Fruit fly (Drosophila melanogaster): ENCODE results near the gene Kdm2.

Gene Kdm2

DNA sequence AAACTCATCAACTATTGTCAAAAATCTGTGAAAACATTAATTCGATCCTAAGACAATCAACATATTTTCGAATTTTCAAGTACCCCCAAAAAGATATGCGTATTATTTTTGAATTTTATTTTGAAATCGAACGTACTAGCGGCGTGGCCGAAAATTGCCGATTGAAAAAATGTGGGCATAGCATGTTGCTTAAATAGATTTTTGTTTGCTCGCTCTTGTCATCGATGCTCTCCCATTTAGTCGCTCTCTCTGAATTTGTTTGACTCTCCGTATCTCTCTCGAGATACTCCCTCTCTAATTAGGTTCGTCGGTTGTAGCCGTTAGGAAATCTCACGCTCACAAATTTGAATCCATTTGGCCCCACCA is 4.7 kb downstream of the Kdm2 start:
- no peak for TF ChIP-seq Dfd (GFP tag; optimal IDR thresholded peaks at IDR 0.05)
- TF ChIP-seq Vsx2 (GFP tag; optimal IDR thresholded peaks at IDR 0.05; ENCODE audit: partially characterized antibody): peak; percentile 73
- TF ChIP-seq dl (GFP tag; optimal IDR thresholded peaks at IDR 0.05; ENCODE audit: insufficient read depth in 1 of 2, partially characterized antibody in 2 of 2): peak; percentile 28 to 89
- peak; percentile 91 for TF ChIP-seq Dif (GFP tag; optimal IDR thresholded peaks at IDR 0.05; ENCODE audit: partially characterized antibody)

- TF ChIP-seq psq (GFP tag; optimal IDR thresholded peaks at IDR 0.05) (peak; percentile 92), dsf (GFP tag; optimal IDR thresholded peaks at IDR 0.05; ENCODE audit: borderline replicate concordance) (peak; percentile 81), dl (GFP tag; optimal IDR thresholded peaks at IDR 0.05; ENCODE audit: insufficient read depth in 1 of 2, partially characterized antibody in 2 of 2) (peak; percentile 83 to 90), tai (GFP tag; optimal IDR thresholded peaks at IDR 0.05) (no peak), fru (GFP tag; optimal IDR thresholded peaks at IDR 0.05) (peak; percentile 91), CrebA (GFP tag; optimal IDR thresholded peaks at IDR 0.05; ENCODE audit: borderline replicate concordance) (no peak), CG9705 (GFP tag; optimal IDR thresholded peaks at IDR 0.05) (peak; percentile 72), Dfd (GFP tag; optimal IDR thresholded peaks at IDR 0.05) (no peak), rgr (GFP tag; optimal IDR thresholded peaks at IDR 0.05) (peak; percentile 95), HLH106 (tag; optimal IDR thresholded peaks at IDR 0.05) (peak; percentile 96), foxo (GFP tag; optimal IDR thresholded peaks at IDR 0.05) (peak in 1 of 2 experiments; percentile 94), br (GFP tag; optimal IDR thresholded peaks at IDR 0.05) (peak; percentile 84), CG32264 (GFP tag; optimal IDR thresholded peaks at IDR 0.05) (peak; percentile 21), Hnf4 (GFP tag; optimal IDR thresholded peaks at IDR 0.05) (peak; percentile 91), woc (GFP tag; optimal IDR thresholded peaks at IDR 0.05) (peak; percentile 73), N (GFP tag; optimal IDR thresholded peaks at IDR 0.05) (no peak), Vsx2 (GFP tag; optimal IDR thresholded peaks at IDR 0.05; ENCODE audit: partially characterized antibody) (peak; percentile 96), sv (GFP tag; optimal IDR thresholded peaks at IDR 0.05) (peak; percentile 63), ey (GFP tag; optimal IDR thresholded peaks at IDR 0.05) (peak; percentile 79), dmrt93B (GFP tag; optimal IDR thresholded peaks at IDR 0.05) (peak; percentile 81), pan (optimal IDR thresholded peaks at IDR 0.05) (no peak), Dif (GFP tag; optimal IDR thresholded peaks at IDR 0.05; ENCODE audit: partially characterized antibody) (peak; percentile 93), OdsH (GFP tag; optimal IDR thresholded peaks at IDR 0.05) (peak; percentile 96), Hr78 (GFP tag; optimal IDR thresholded peaks at IDR 0.05) (no peak), Sp1 (GFP tag; optimal IDR thresholded peaks at IDR 0.05) (peak; percentile 97), Hr83 (GFP tag; optimal IDR thresholded peaks at IDR 0.05; ENCODE audit: poor library complexity, severe bottlenecking) (peak; percentile 28), sage (GFP tag; optimal IDR thresholded peaks at IDR 0.05) (peak; percentile 77), Jra (GFP tag; optimal IDR thresholded peaks at IDR 0.05) (peak; percentile 84), Mio (GFP tag; optimal IDR thresholded peaks at IDR 0.05) (no peak), h (GFP tag; optimal IDR thresholded peaks at IDR 0.05) (peak; percentile 90)
These were observed 5.2 kb downstream of the Kdm2 start for dm6 chr3R:9057398-9058058.

DNA sequence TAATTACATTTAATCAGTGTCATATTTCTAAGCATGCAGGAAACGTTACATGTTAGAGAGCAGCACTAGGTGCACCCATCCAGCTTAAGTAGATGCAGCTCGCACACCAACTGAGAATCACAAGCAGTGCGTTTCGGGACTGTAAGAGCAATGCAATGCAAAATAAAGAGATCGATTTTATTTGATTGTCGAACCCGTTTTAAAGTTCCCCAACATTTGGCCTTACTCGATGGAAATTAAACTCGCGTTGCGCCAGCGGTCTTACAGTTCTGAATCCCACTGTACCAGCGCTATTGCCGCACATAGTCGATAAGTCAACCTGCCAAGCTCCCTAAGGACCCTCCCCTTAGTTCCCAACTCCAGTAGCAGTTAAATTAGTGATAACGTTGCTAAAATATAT is 10.5 kb downstream of the Kdm2 start:
- TF ChIP-seq foxo (GFP tag; optimal IDR thresholded peaks at IDR 0.05): peak in 1 of 2 experiments; percentile 31
- no peak for TF ChIP-seq GATAd (GFP tag; optimal IDR thresholded peaks at IDR 0.05)
- peak; percentile 14 for TF ChIP-seq ey (GFP tag; optimal IDR thresholded peaks at IDR 0.05)
- TF ChIP-seq rgr (GFP tag; optimal IDR thresholded peaks at IDR 0.05): peak; percentile 25
- no peak for TF ChIP-seq psq (GFP tag; optimal IDR thresholded peaks at IDR 0.05)

- TF ChIP-seq Vsx2 (GFP tag; optimal IDR thresholded peaks at IDR 0.05; ENCODE audit: partially characterized antibody): no peak
- no peak for TF ChIP-seq pan (optimal IDR thresholded peaks at IDR 0.05)
- TF ChIP-seq woc (GFP tag; optimal IDR thresholded peaks at IDR 0.05): no peak
- no peak for TF ChIP-seq CG32264 (GFP tag; optimal IDR thresholded peaks at IDR 0.05)
- TF ChIP-seq lola (GFP tag; optimal IDR thresholded peaks at IDR 0.05): no peak
- peak; percentile 15 for TF ChIP-seq Sp1 (GFP tag; optimal IDR thresholded peaks at IDR 0.05)
- TF ChIP-seq CG9705 (GFP tag; optimal IDR thresholded peaks at IDR 0.05): peak; percentile 29
- TF ChIP-seq HLH106 (tag; optimal IDR thresholded peaks at IDR 0.05): peak; percentile 31
- no peak for TF ChIP-seq h (GFP tag; optimal IDR thresholded peaks at IDR 0.05)
- no peak for TF ChIP-seq Hnf4 (GFP tag; optimal IDR thresholded peaks at IDR 0.05)
- no peak for TF ChIP-seq dmrt93B (GFP tag; optimal IDR thresholded peaks at IDR 0.05)
- TF ChIP-seq CrebA (GFP tag; optimal IDR thresholded peaks at IDR 0.05; ENCODE audit: borderline replicate concordance): no peak
- TF ChIP-seq rgr (GFP tag; optimal IDR thresholded peaks at IDR 0.05): no peak
- TF ChIP-seq Hr78 (GFP tag; optimal IDR thresholded peaks at IDR 0.05): no peak
- TF ChIP-seq GATAd (GFP tag; optimal IDR thresholded peaks at IDR 0.05): no peak
- TF ChIP-seq N (GFP tag; optimal IDR thresholded peaks at IDR 0.05): no peak
- no peak for TF ChIP-seq Dif (GFP tag; optimal IDR thresholded peaks at IDR 0.05; ENCODE audit: partially characterized antibody)
- peak; percentile 8 for TF ChIP-seq sv (GFP tag; optimal IDR thresholded peaks at IDR 0.05)
- TF ChIP-seq tai (GFP tag; optimal IDR thresholded peaks at IDR 0.05): no peak
- TF ChIP-seq Mio (GFP tag; optimal IDR thresholded peaks at IDR 0.05): no peak
- TF ChIP-seq Dfd (GFP tag; optimal IDR thresholded peaks at IDR 0.05): no peak
- no peak for TF ChIP-seq br (GFP tag; optimal IDR thresholded peaks at IDR 0.05)
- no peak for TF ChIP-seq sage (GFP tag; optimal IDR thresholded peaks at IDR 0.05)
- no peak for TF ChIP-seq OdsH (GFP tag; optimal IDR thresholded peaks at IDR 0.05)
- TF ChIP-seq jim (GFP tag; optimal IDR thresholded peaks at IDR 0.05): no peak
- peak in 1 of 2 experiments; percentile 42 for TF ChIP-seq foxo (GFP tag; optimal IDR thresholded peaks at IDR 0.05)
- TF ChIP-seq Hr83 (GFP tag; optimal IDR thresholded peaks at IDR 0.05; ENCODE audit: poor library complexity, severe bottlenecking): no peak
- no peak for TF ChIP-seq Jra (GFP tag; optimal IDR thresholded peaks at IDR 0.05)
- TF ChIP-seq dl (GFP tag; optimal IDR thresholded peaks at IDR 0.05; ENCODE audit: insufficient read depth in 1 of 2, partially characterized antibody in 2 of 2): no peak
- TF ChIP-seq dsf (GFP tag; optimal IDR thresholded peaks at IDR 0.05; ENCODE audit: borderline replicate concordance): no peak
- TF ChIP-seq Abd-B (GFP tag; optimal IDR thresholded peaks at IDR 0.05): no peak
- TF ChIP-seq Myc (optimal IDR thresholded peaks at IDR 0.05): peak; percentile 89
- no peak for TF ChIP-seq psq (GFP tag; optimal IDR thresholded peaks at IDR 0.05)
- TF ChIP-seq Rel (GFP tag; optimal IDR thresholded peaks at IDR 0.05): no peak
- TF ChIP-seq Rel (tag; optimal IDR thresholded peaks at IDR 0.05): no peak
These were observed 12.6 kb downstream of the Kdm2 start, which contains the start of the genes beag and Ada for dm6 chr3R:9064874-9065273. beag (minus strand) TSS chr3R:9065078. Ada (plus strand) TSS chr3R:9065183.
